Worm (Caenorhabditis elegans): ENCODE results near the gene spot-1.

- TF ChIP-seq zag-1 (tag; optimal IDR thresholded peaks at IDR 0.05) = no peak
- TF ChIP-seq hpl-2 (GFP tag; optimal IDR thresholded peaks at IDR 0.05) = no peak
- no peak for TF ChIP-seq ama-1 (optimal IDR thresholded peaks at IDR 0.05)
- no peak for TF ChIP-seq vab-15 (tag; optimal IDR thresholded peaks at IDR 0.05)
- TF ChIP-seq fkh-10 (GFP tag; optimal IDR thresholded peaks at IDR 0.05) = no peak
- TF ChIP-seq lir-3 (tag; optimal IDR thresholded peaks at IDR 0.05; ENCODE audit: poor library complexity) = no peak
- TF ChIP-seq mep-1 (tag; optimal IDR thresholded peaks at IDR 0.05) = no peak
- no peak for TF ChIP-seq fos-1 (tag; optimal IDR thresholded peaks at IDR 0.05)
- no peak for TF ChIP-seq xbp-1 (tag; optimal IDR thresholded peaks at IDR 0.05)
- no peak for TF ChIP-seq unc-62 (GFP tag; optimal IDR thresholded peaks at IDR 0.05)
- no peak for TF ChIP-seq grh-1 (GFP tag; IDR thresholded peaks at IDR 0.05)
These were observed 34.1 kb downstream of the spot-1 start, which contains the start of gene osm-10 for ce11 chrIII:7242988-7243387.
